Fruit fly (Drosophila melanogaster) ovary, adult (tissue): ENCODE measurements around the gene btz.

Experiments
- CG17801 ChIP-seq: fragments of 200-800 bp; optimal IDR thresholded peaks from 2 replicates; lab custom pipeline; 2019; ENCODE audit warnings: missing biosample characterization, mild to moderate bottlenecking, missing genetic modification characterization, moderate library complexity; ENCODE audit not compliant: partially characterized antibody

Gene btz

dm6 chr3R:27700229-27700573 lies at the start of gene btz:
btz (plus strand) TSS chr3R:27700361.
- TF ChIP-seq CG17801 (GFP tag; lab: Kevin White, UChicago) = peak; percentile 19

DNA sequence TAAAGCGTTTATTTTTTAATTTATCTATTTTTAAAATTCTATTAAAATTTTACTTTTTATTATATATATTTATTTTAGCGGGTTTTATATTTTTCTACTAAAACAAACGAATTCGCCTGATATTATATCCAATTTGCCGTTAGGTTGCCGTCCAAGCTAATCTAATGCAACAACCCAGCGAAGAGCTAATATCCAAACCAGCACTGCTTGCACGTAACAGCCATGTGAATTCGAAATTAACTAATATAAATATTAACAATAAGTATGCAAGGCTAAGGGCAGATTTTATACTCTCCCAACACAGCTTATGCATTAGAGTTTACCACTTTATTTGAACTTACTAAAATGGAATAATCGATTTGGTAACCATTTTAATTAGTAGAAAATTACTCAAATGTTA lies 48.5 kb upstream of the btz start:
- no peak for TF ChIP-seq CG17801 (GFP tag; lab: Kevin White, UChicago)

DNA sequence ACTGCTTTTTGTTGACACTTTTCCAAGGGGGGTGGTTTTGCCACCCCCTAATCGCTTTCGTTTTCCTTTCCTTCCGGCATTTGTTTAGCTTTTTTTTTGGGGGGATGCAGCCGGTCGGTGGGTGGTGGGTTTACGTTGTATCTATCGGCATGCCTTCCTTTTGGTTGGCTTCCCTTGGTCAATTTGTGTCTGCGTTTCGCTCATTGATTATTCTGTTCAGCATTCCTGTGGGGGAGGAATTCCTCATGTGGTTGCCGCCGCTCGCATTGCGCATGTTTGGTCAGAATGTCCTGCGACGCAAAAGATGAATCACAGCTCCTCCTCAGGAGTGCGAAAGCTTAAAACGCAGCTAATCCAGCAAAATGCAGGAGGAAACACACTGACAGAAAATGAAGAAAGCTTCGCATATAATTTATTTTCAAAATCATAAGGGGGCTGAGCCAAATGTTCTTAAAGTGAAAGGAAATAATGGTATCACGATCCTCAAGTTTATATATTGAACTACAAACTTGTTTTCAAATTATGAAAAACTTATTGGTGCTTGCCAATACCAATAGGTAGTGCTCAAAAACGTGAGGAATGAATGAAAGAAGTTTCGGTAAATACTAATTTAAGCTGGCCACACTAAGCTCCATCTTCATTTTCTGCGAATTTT lies 47.9 kb upstream of the btz start, which contains the start of gene RpS10a:
Gene RpS10a, plus strand, starts transcription at position 605 of the 655 bp plus-strand sequence.
- TF ChIP-seq CG17801 (GFP tag; lab: Kevin White, UChicago) = no peak

DNA sequence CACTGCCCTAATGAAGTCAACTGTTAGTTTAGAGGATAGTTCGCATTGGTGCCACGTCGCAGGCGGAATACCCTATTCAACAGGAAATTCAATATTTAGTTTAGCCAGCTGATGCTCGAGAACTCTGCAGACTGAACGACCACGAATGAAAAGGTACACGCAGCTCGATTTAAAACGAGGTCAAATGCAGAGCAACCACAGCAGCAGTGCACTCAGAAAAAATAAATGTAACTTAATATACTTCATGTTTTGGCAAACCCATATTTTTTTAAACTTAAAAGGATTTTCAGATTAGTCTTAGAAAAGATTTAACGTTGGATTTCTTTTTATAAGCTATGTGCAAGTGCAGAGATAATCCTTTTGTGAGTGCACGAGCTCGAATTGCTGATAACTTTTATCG lies 45.1 kb upstream of the btz start:
- no peak for TF ChIP-seq CG17801 (GFP tag; lab: Kevin White, UChicago)

DNA sequence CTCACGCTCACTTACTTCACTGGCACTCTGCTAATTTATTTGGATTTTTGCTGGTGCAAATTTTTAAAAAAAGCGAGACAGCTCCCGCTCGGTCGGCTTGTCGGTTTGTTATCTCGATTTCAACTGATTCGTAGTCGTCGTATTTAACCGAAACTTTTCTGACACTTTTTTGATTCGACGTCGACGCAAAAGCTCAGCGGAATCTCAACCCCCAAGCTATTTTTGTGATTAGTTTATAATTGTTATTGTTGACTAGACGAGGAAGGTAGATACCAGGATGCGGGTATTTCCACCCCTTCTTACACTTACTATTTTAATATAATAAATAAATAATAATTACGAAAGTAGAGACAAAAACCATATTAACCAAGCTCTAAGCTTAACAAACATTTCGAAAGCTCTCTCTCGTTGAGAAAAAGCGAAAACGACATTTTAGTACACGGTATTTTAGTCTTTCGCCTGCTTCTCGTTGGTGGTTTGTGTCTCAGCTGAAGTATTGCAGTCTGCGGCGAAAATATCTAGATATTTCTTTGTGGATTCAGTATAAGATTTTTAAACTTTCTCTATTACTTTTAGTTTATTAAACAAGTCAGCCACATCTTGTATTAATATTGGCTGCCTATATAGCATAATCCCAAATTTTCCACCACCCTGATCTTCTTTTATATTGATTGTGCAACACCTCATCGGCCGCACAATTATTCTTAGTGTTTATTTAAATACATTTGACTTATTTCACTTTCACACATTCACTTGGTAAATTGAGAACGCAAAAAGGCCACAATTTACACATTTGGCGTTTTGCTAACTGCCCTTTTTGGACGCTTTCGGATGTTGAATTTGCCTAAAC lies 43.2 kb upstream of the btz start, which contains the start of gene tau:
Gene tau, minus strand, starts transcription at position 311 of the 850 bp plus-strand sequence.
- no peak for TF ChIP-seq CG17801 (GFP tag; lab: Kevin White, UChicago)

- TF ChIP-seq CG17801 (GFP tag; lab: Kevin White, UChicago) = no peak
Observed at dm6 chr3R:27660127-27660579, 40.0 kb upstream of the btz start, which contains the start of gene Mlc1. Mlc1 (minus strand) TSS chr3R:27660177.

- no peak for TF ChIP-seq CG17801 (GFP tag; lab: Kevin White, UChicago)
Observed at dm6 chr3R:27661389-27661788, 38.8 kb upstream of the btz start.

dm6 chr3R:27661971-27662489 lies 38.1 kb upstream of the btz start, which contains the start of gene unc80:
unc80 (plus strand) TSS chr3R:27662439.
- no peak for TF ChIP-seq CG17801 (GFP tag; lab: Kevin White, UChicago)

DNA sequence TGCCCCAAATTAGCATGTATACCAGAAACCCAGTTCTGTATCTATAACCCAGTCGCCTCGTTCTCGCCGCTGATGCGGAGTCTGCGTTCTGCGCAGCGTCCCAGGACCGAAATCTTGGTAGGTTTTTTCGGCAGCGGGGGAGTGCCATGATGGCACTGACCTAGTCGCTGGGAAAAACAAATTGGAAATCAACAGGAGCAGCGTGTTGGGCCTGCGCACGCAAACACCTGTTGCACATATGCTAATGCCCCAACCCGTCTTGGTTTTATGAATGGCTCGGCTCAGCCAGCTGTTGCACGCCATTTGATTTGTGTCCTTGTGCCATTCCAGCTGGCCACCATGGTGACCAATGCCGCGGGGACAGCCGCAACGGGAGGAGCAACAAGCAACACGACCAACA lies 37.3 kb upstream of the btz start:
- no peak for TF ChIP-seq CG17801 (GFP tag; lab: Kevin White, UChicago)

dm6 chr3R:27677174-27677726 lies 22.9 kb upstream of the btz start, which contains the start of gene Hsdl2:
Hsdl2 (plus strand) TSS chr3R:27677522.
- TF ChIP-seq CG17801 (GFP tag; lab: Kevin White, UChicago) = peak; percentile 72

DNA sequence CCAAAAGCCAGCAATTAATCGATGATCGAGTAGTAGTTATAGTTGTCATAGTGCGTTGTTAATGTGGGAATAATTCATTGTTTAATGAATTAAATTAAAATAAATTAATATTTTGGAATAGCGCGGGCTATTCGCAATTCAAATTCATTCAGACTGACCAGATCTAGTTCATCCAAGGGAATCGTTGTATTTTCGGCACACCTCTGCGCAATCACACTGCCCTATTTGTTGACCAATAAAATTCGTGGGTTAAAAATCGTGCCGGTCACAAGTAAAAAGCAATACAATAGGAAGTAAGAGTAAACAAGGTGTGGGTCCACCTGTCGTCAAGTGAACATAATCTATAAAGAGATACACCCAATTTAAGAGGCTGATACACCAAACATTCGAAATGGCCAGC lies 21.1 kb upstream of the btz start, which contains the start of gene CG12883:
Gene CG12883, plus strand, starts transcription at position 273 of the 400 bp plus-strand sequence.
- no peak for TF ChIP-seq CG17801 (GFP tag; lab: Kevin White, UChicago)

dm6 chr3R:27679667-27680066 lies 20.5 kb upstream of the btz start:
- no peak for TF ChIP-seq CG17801 (GFP tag; lab: Kevin White, UChicago)

DNA sequence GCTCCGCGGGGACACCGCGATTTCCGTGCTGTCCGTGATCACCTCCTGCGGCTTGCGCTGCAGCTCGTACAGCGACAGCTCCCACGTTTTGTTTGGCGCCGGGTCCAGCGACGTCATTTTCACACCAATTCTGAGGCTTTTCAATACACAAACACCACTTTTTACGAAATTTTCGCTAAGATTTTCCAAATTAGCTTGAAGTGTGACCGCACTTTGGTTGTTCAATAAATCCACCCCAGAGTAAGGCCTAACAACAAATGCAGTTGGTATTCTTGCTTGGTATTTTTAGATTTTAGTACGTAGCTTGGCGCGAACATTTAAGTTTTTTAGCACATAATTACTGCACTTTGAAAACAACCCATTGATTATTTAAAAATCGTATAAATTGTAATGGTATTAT lies 18.4 kb upstream of the btz start, which contains the start of gene Sce:
Gene Sce, minus strand, starts transcription at position 231 of the 400 bp plus-strand sequence.
- TF ChIP-seq CG17801 (GFP tag; lab: Kevin White, UChicago) = no peak

dm6 chr3R:27685074-27685473 lies 15.1 kb upstream of the btz start:
- TF ChIP-seq CG17801 (GFP tag; lab: Kevin White, UChicago) = no peak

DNA sequence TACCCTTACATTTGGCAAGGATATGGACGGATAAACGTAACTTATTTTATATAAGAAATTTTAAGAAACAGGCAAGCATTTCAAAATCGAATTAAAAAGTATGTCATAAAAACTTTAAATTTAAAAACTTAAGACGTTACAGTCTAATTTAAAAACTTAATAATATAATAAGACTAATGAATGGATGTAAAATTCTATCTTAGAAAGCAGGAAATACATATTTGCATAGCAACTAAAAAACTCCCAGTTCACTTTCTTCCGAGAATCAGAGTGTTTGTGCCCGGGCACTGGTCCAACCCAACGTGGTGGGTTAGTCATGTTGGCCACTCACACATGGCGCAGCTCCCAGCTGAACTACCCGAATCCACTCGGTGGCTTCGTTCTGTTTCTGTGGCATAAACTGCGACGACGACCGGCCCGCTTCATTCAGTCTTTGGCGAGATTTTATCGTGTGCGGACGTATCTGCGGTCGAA lies 14.6 kb upstream of the btz start, which contains the start of gene CG12880:
Gene CG12880, plus strand, starts transcription at position 424 of the 474 bp plus-strand sequence.
- TF ChIP-seq CG17801 (GFP tag; lab: Kevin White, UChicago) = no peak
